Worm (Caenorhabditis elegans): ENCODE measurements around the gene F59B10.5.

DNA sequence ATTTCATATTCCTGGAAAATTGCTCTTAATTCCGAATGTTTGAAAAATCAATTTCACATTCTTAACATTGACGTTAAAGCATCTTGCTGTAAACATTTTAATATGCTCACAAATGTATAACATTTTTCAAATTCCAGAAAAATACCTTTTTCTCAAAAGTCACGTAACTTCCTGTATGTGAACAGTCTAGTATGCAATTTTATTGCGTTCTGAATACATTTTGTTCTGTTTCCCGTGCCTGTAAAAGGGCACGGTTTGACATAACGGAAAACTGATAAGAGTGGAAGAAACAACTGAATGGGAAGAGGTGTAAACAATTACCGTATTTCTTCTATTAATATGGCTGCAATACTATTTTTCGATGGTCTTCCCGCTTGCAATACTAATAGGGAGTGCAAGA is 40.6 kb downstream of the F59B10.5 start:
- TF ChIP-seq cog-1 (tag; optimal IDR thresholded peaks at IDR 0.05), result no peak
- no peak for TF ChIP-seq klf-2 (GFP tag; conservative IDR thresholded peaks at IDR 0.05)
- TF ChIP-seq ztf-23 (GFP tag; IDR thresholded peaks at IDR 0.05), result no peak
- no peak for TF ChIP-seq med-1 (GFP tag; optimal IDR thresholded peaks at IDR 0.05; ENCODE audit: insufficient read depth)
- no peak for TF ChIP-seq tab-1 (GFP tag; IDR thresholded peaks at IDR 0.05)
- no peak for TF ChIP-seq ref-1 (GFP tag; conservative IDR thresholded peaks at IDR 0.05)
- TF ChIP-seq ztf-29 (GFP tag; IDR thresholded peaks at IDR 0.05), result no peak
- no peak for TF ChIP-seq flt-1 (GFP tag; IDR thresholded peaks at IDR 0.05)
- TF ChIP-seq T22C8.4 (GFP tag; IDR thresholded peaks at IDR 0.05), result no peak

All from whole organism, midembryonic.